Worm (Caenorhabditis elegans): Measurements from ENCODE around the gene plg-1.

DNA sequence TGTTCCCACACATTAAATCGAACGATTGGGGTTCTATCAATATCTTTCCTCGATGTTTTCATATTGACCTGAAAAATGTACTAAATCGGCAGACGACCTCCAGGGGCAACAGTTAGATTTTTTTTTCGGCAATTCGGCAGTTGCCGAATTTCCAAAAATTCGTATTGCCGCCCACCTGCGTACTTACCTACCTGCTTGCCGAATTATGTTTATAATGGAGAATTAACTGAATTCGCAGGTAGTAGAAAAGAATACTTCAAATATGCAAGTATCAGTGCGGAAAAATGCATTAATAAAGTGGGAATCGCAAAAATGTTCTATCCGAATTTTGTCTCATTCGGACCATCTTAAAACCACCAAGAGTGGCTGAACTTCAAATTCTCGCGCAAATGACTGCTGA lies 17.6 kb downstream of the plg-1 start:
- no peak for TF ChIP-seq K09A11.1 (tag; optimal IDR thresholded peaks at IDR 0.05; ENCODE audit: insufficient read depth)
- no peak for TF ChIP-seq ama-1 (optimal IDR thresholded peaks at IDR 0.05)
- TF ChIP-seq ceh-2 (tag; optimal IDR thresholded peaks at IDR 0.05), result no peak
- no peak for TF ChIP-seq ref-2 (tag; optimal IDR thresholded peaks at IDR 0.05)
- no peak for TF ChIP-seq pqm-1 (tag; optimal IDR thresholded peaks at IDR 0.05)
- TF ChIP-seq ets-4 (tag; optimal IDR thresholded peaks at IDR 0.05), result no peak
- TF ChIP-seq lin-11 (tag; optimal IDR thresholded peaks at IDR 0.05), result no peak
- no peak for TF ChIP-seq eyg-1 (tag; optimal IDR thresholded peaks at IDR 0.05)
- no peak for TF ChIP-seq madf-2 (tag; optimal IDR thresholded peaks at IDR 0.05)
- no peak for TF ChIP-seq gmeb-2 (tag; optimal IDR thresholded peaks at IDR 0.05)
- TF ChIP-seq hlh-13 (GFP tag; optimal IDR thresholded peaks at IDR 0.05), result no peak
- TF ChIP-seq zip-5 (tag; optimal IDR thresholded peaks at IDR 0.05), result no peak
